Worm (Caenorhabditis elegans) whole organism, L1 larva: ENCODE results near the gene D2045.9.
A peak's percentile ranks its signal among the peaks of the same experiment; 100 is the strongest.

Experiments
- C04F5.9 ChIP-seq: sonication (generic microtip); optimal IDR thresholded peaks from 2 replicates; lab custom pipeline; 2016; ENCODE audit warnings: missing genetic modification characterization, missing compliant biosample characterization
- Y116A8C.19 ChIP-seq: sonication (generic microtip); optimal IDR thresholded peaks from 2 replicates; lab custom pipeline; 2016; ENCODE audit warnings: missing compliant biosample characterization, missing genetic modification characterization, borderline replicate concordance
- alr-1 ChIP-seq: fragments of 200-800 bp; sonication (Bioruptor generic); optimal IDR thresholded peaks from 2 replicates; lab custom pipeline; 2018; ENCODE audit warnings: borderline replicate concordance, mild to moderate bottlenecking, missing genetic modification characterization, missing compliant biosample characterization
- aly-2 ChIP-seq: fragments of 150-350 bp; optimal IDR thresholded peaks from 2 replicates; lab custom pipeline; 2014; ENCODE audit warnings: missing biosample characterization, missing genetic modification characterization
- ama-1 ChIP-seq: fragments of 150-350 bp; optimal IDR thresholded peaks from 2 replicates; lab custom pipeline; 2014
- blmp-1 ChIP-seq: fragments of 150-350 bp; optimal IDR thresholded peaks from 2 replicates; lab custom pipeline; 2014; ENCODE audit warnings: missing biosample characterization, missing genetic modification characterization
- ceh-63 ChIP-seq: fragments of 200-800 bp; sonication (Bioruptor generic); optimal IDR thresholded peaks from 2 replicates; lab custom pipeline; 2018; ENCODE audit warnings: mild to moderate bottlenecking, missing genetic modification characterization, missing compliant biosample characterization
- ceh-88 ChIP-seq: fragments of 200-800 bp; sonication (Bioruptor generic); IDR thresholded peaks from 2 replicates; pipeline ENCODE4 v1.3.6; 2022; ENCODE audit warnings: missing genetic modification characterization, missing compliant biosample characterization
- dpl-1 ChIP-seq, 3 experiments: fragments of 150-350 bp in 2 of 3; sonication (generic microtip) in 1 of 3; optimal IDR thresholded peaks; 2 replicates each; lab custom pipeline; 2014 to 2017; ENCODE audit warnings: missing biosample characterization in 3 of 3, missing genetic modification characterization in 3 of 3, missing genetic modification reagents in 3 of 3
- efl-1 ChIP-seq, 4 experiments: fragments of 150-350 bp; optimal IDR thresholded peaks in 3 of 4; peaks in 1 of 4; 1 replicate in 1 of 4; 2 replicates in 3 of 4; lab custom pipeline; 2014; ENCODE audit warnings: missing biosample characterization in 2 of 4, missing genetic modification characterization in 2 of 4, missing genetic modification reagents in 2 of 4
- egl-27 ChIP-seq, 2 experiments: fragments of 150-350 bp in 1 of 2; sonication (generic microtip); optimal IDR thresholded peaks; 3 replicates each; lab custom pipeline; 2017 to 2018; ENCODE audit warnings: missing biosample characterization in 2 of 2, missing genetic modification characterization in 2 of 2, missing genetic modification reagents in 2 of 2
- elt-2 ChIP-seq: sonication (generic microtip); optimal IDR thresholded peaks from 2 replicates; lab custom pipeline; 2016; ENCODE audit warnings: missing genetic modification characterization, mild to moderate bottlenecking, inconsistent platforms, missing compliant biosample characterization, missing genetic modification reagents
- fkh-10 ChIP-seq: sonication (generic microtip); optimal IDR thresholded peaks from 2 replicates; lab custom pipeline; 2017; ENCODE audit warnings: missing biosample characterization, missing genetic modification reagents, missing genetic modification characterization
- fkh-8 ChIP-seq: sonication (generic microtip); optimal IDR thresholded peaks from 2 replicates; lab custom pipeline; 2016; ENCODE audit warnings: mild to moderate bottlenecking, missing genetic modification characterization, missing compliant biosample characterization
- hlh-17 ChIP-seq: fragments of 200-800 bp; sonication (Bioruptor generic); optimal IDR thresholded peaks from 2 replicates; lab custom pipeline; 2018; ENCODE audit warnings: missing genetic modification characterization, mild to moderate bottlenecking, missing compliant biosample characterization, moderate library complexity, borderline replicate concordance
- hlh-4 ChIP-seq: sonication (generic microtip); optimal IDR thresholded peaks from 2 replicates; lab custom pipeline; 2016; ENCODE audit warnings: mild to moderate bottlenecking, missing genetic modification characterization, missing compliant biosample characterization
- isw-1 ChIP-seq: fragments of 200-800 bp; sonication (Bioruptor generic); IDR thresholded peaks from 2 replicates; pipeline ENCODE4 v1.3.6; 2022; ENCODE audit warnings: missing genetic modification characterization, missing compliant biosample characterization
- jun-1 ChIP-seq: fragments of 150-350 bp; optimal IDR thresholded peaks from 2 replicates; lab custom pipeline; 2014; ENCODE audit warnings: missing biosample characterization, missing genetic modification reagents, missing genetic modification characterization
- lin-13 ChIP-seq: fragments of 150-350 bp; optimal IDR thresholded peaks from 2 replicates; lab custom pipeline; 2014; ENCODE audit warnings: missing biosample characterization, missing genetic modification reagents, missing genetic modification characterization
- lin-14 ChIP-seq: fragments of 200-800 bp; sonication (Bioruptor generic); optimal IDR thresholded peaks from 2 replicates; lab custom pipeline; 2018; ENCODE audit warnings: mild to moderate bottlenecking, missing genetic modification characterization, moderate library complexity, missing compliant biosample characterization
- lin-39 ChIP-seq: fragments of 150-350 bp; optimal IDR thresholded peaks from 2 replicates; lab custom pipeline; 2014; ENCODE audit warnings: missing biosample characterization, missing genetic modification reagents, missing genetic modification characterization
- lir-3 ChIP-seq: sonication (generic microtip); optimal IDR thresholded peaks from 2 replicates; lab custom pipeline; 2016; ENCODE audit warnings: mild to moderate bottlenecking, missing genetic modification characterization, moderate library complexity, missing compliant biosample characterization; ENCODE audit not compliant: poor library complexity
- lsy-2 ChIP-seq, 2 experiments: fragments of 150-350 bp; optimal IDR thresholded peaks; 2 replicates each; lab custom pipeline; 2014; ENCODE audit warnings: missing biosample characterization in 2 of 2, missing genetic modification characterization in 2 of 2
- mab-9 ChIP-seq: fragments of 200-800 bp; sonication (Bioruptor generic); IDR thresholded peaks from 2 replicates; pipeline ENCODE4 v1.3.6; 2022; ENCODE audit warnings: missing genetic modification reagents, missing genetic modification characterization, missing compliant biosample characterization
- mdl-1 ChIP-seq, 2 experiments: fragments of 150-350 bp; optimal IDR thresholded peaks; 2 replicates each; lab custom pipeline; 2014 to 2017; ENCODE audit warnings: missing biosample characterization in 2 of 2, missing genetic modification characterization in 2 of 2, inconsistent platforms in 1 of 2
- nhr-12 ChIP-seq: sonication (generic microtip); optimal IDR thresholded peaks from 2 replicates; lab custom pipeline; 2017; ENCODE audit warnings: missing biosample characterization, missing genetic modification characterization
- nhr-237 ChIP-seq: fragments of 150-350 bp; optimal IDR thresholded peaks from 2 replicates; lab custom pipeline; 2014; ENCODE audit warnings: missing biosample characterization, missing genetic modification characterization
- nhr-28 ChIP-seq: fragments of 150-350 bp; optimal IDR thresholded peaks from 2 replicates; lab custom pipeline; 2014; ENCODE audit warnings: missing biosample characterization, missing genetic modification characterization
- nhr-76 ChIP-seq: sonication (generic microtip); optimal IDR thresholded peaks from 2 replicates; lab custom pipeline; 2017; ENCODE audit warnings: missing biosample characterization, missing genetic modification characterization
- nhr-77 ChIP-seq: fragments of 150-350 bp; optimal IDR thresholded peaks from 2 replicates; lab custom pipeline; 2014; ENCODE audit warnings: missing biosample characterization, missing genetic modification characterization
- nhr-84 ChIP-seq: sonication (generic microtip); optimal IDR thresholded peaks from 2 replicates; lab custom pipeline; 2017; ENCODE audit warnings: missing biosample characterization, missing genetic modification characterization
- nhr-85 ChIP-seq: sonication (generic microtip); peaks from one replicate; lab custom pipeline; 2016; ENCODE audit warnings: missing genetic modification characterization, inconsistent platforms, missing compliant biosample characterization
- pag-3 ChIP-seq: sonication (generic microtip); optimal IDR thresholded peaks from 2 replicates; lab custom pipeline; 2017; ENCODE audit warnings: missing genetic modification characterization, mild to moderate bottlenecking, missing compliant biosample characterization, antibody characterized with exemption, borderline replicate concordance; ENCODE audit not compliant: insufficient read depth
- pax-3 ChIP-seq: fragments of 200-800 bp; sonication (Bioruptor generic); optimal IDR thresholded peaks from 2 replicates; lab custom pipeline; 2018; ENCODE audit warnings: mild to moderate bottlenecking, missing genetic modification characterization, moderate library complexity, missing compliant biosample characterization
- snpc-4 ChIP-seq: fragments of 150-350 bp; optimal IDR thresholded peaks from 2 replicates; lab custom pipeline; 2014; ENCODE audit warnings: missing biosample characterization, missing genetic modification characterization
- snu-23 ChIP-seq: sonication (generic microtip); optimal IDR thresholded peaks from 2 replicates; lab custom pipeline; 2016; ENCODE audit warnings: missing genetic modification characterization, missing compliant biosample characterization
- sptf-1 ChIP-seq: fragments of 150-350 bp; optimal IDR thresholded peaks from 2 replicates; lab custom pipeline; 2014; ENCODE audit warnings: missing biosample characterization, missing genetic modification characterization
- sup-37 ChIP-seq: fragments of 200-800 bp; sonication (Bioruptor generic); optimal IDR thresholded peaks from 2 replicates; lab custom pipeline; 2018; ENCODE audit warnings: mild to moderate bottlenecking, missing genetic modification characterization, missing compliant biosample characterization
- swsn-7 ChIP-seq: sonication (generic microtip); optimal IDR thresholded peaks from 2 replicates; lab custom pipeline; 2016; ENCODE audit warnings: missing genetic modification characterization, missing compliant biosample characterization
- unc-62 ChIP-seq: fragments of 150-350 bp; optimal IDR thresholded peaks from 2 replicates; lab custom pipeline; 2014; ENCODE audit warnings: missing biosample characterization, missing genetic modification reagents, missing genetic modification characterization
- unc-98 ChIP-seq: fragments of 200-800 bp; sonication (Bioruptor generic); IDR thresholded peaks from 2 replicates; pipeline ENCODE4 v1.3.6; 2022; ENCODE audit warnings: missing genetic modification characterization, missing compliant biosample characterization
- ztf-11 ChIP-seq, 2 experiments: sonication (generic microtip); optimal IDR thresholded peaks; 2 replicates each; lab custom pipeline; 2016 to 2017; ENCODE audit warnings: missing genetic modification characterization in 2 of 2, missing biosample characterization in 1 of 2, missing compliant biosample characterization in 1 of 2
- ztf-4 ChIP-seq: fragments of 150-350 bp; optimal IDR thresholded peaks from 2 replicates; lab custom pipeline; 2014; ENCODE audit warnings: missing biosample characterization, missing genetic modification characterization

The D2045.9 gene

DNA sequence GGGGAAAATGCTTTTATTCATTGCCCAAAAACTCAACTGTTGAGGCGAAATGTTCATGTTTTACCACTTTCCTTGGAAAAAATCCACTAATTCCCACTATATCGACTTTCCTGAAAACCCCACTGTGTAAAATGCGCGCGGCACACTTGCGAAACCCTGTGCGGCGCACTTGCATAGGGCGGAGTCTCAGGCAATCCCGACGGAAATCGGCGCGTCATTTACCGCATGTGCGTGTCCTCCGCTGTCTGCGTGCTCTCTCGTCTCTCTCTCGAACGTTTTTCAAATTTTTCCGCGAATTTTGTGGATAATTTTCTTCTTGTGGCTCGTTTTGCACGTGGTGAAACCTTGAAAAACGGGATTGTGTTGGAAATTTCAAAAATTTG lies 13.9 kb upstream of the D2045.9 start, which contains the start of gene atx-2 (continued):
- peak; percentile 63 to 69 (median 68) for TF ChIP-seq dpl-1 (GFP tag; optimal IDR thresholded peaks at IDR 0.05; lab: Kevin White, UChicago)
- peak in 1 of 2 experiments; percentile 73 for TF ChIP-seq ztf-11 (tag; optimal IDR thresholded peaks at IDR 0.05; lab: Kevin White, UChicago)
- TF ChIP-seq lin-13 (GFP tag; lab: Kevin White, UChicago): peak; percentile 75
- peak in 1 of 2 experiments; percentile 41 for TF ChIP-seq mdl-1 (tag; optimal IDR thresholded peaks at IDR 0.05; lab: Kevin White, UChicago)
- no peak for TF ChIP-seq nhr-12 (tag; lab: Kevin White, UChicago)
- TF ChIP-seq ceh-88 (GFP tag; lab: Robert Waterston, UW): peak; percentile 6; the same call in 1 of the 2 replicates
- peak; percentile 65 for TF ChIP-seq ztf-4 (tag; lab: Kevin White, UChicago)
- no peak for TF ChIP-seq sptf-1 (tag; lab: Kevin White, UChicago)
- TF ChIP-seq unc-98 (GFP tag; lab: Robert Waterston, UW): peak; percentile 60; the same call in 1 of the 2 replicates
- TF ChIP-seq nhr-237 (tag; lab: Kevin White, UChicago): no peak
- TF ChIP-seq Y116A8C.19 (tag; lab: Kevin White, UChicago): no peak
- TF ChIP-seq snpc-4 (tag; lab: Kevin White, UChicago): peak; percentile 69
- TF ChIP-seq nhr-84 (tag; lab: Kevin White, UChicago): no peak
- peak; percentile 76 for TF ChIP-seq lir-3 (tag; lab: Kevin White, UChicago)
- TF ChIP-seq nhr-76: peak; percentile 44
- TF ChIP-seq nhr-85: peak; percentile 77
- no peak for TF ChIP-seq alr-1 (tag; lab: Kevin White, UChicago)
- TF ChIP-seq ceh-63: no peak
- TF ChIP-seq elt-2: no peak
- TF ChIP-seq aly-2 (tag; lab: Kevin White, UChicago): no peak
- peak; percentile 76 for TF ChIP-seq fkh-10 (GFP tag; lab: Kevin White, UChicago)
- no peak for TF ChIP-seq hlh-17 (GFP tag; lab: Kevin White, UChicago)
- TF ChIP-seq mab-9 (GFP tag; lab: Robert Waterston, UW): peak; percentile 77
- peak; percentile 81 for TF ChIP-seq snu-23 (GFP tag; lab: Kevin White, UChicago)
- TF ChIP-seq sup-37 (GFP tag; lab: Kevin White, UChicago): no peak
- TF ChIP-seq egl-27 (tag; optimal IDR thresholded peaks at IDR 0.05; lab: Kevin White, UChicago): no peak
- TF ChIP-seq isw-1: peak; percentile 65
- TF ChIP-seq pag-3 (tag; lab: Kevin White, UChicago): no peak
- TF ChIP-seq lin-14: peak; percentile 79
- TF ChIP-seq unc-62: no peak
- TF ChIP-seq nhr-28: no peak
- TF ChIP-seq ama-1 (lab: Kevin White, UChicago): no peak
- TF ChIP-seq swsn-7 (tag; lab: Kevin White, UChicago): peak; percentile 81
- TF ChIP-seq hlh-4 (tag; lab: Kevin White, UChicago): no peak
- peak; percentile 81 for TF ChIP-seq fkh-8
- peak; percentile 48 to 77 for TF ChIP-seq lsy-2 (tag; optimal IDR thresholded peaks at IDR 0.05; lab: Kevin White, UChicago)
- TF ChIP-seq lin-39 (tag; lab: Kevin White, UChicago): peak; percentile 19
- TF ChIP-seq nhr-77 (tag; lab: Kevin White, UChicago): no peak
- peak; percentile 11 for TF ChIP-seq C04F5.9
- TF ChIP-seq pax-3 (tag; lab: Kevin White, UChicago): no peak
- TF ChIP-seq, all 84 proteins: peak for 53

DNA sequence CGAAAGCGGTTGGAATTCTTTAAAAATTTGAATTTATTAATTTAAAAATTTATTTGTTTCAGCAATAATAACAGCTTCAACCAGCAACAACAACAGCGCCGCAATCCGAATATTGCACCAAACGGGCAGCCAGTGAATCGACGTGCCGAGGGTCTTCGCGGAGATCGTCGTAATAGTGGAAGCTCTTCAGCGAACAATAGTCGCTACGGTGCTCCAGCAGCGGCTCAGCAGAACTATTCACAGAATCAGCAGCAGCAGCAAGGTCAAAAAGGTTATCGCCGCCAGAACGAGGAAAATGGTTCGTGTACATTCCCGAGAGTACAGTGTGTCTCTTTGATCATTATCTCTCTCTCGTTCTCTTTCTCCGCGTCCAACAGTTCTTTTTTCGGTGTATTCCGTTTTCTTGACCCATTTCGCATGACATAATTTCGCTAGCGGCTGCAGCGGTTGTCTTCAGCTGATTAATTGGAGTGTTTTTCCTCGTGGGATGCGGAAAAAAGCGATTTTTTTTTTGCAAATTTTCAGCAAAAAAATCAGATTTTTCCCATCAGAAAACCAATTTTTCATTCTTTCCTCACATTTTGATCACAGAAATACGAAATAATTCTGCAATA lies 12.0 kb upstream of the D2045.9 start:
- TF ChIP-seq blmp-1 (tag; lab: Kevin White, UChicago): peak; percentile 71
- TF ChIP-seq efl-1 (optimal IDR thresholded peaks at IDR 0.05; lab: Kevin White, UChicago): no peak
- TF ChIP-seq efl-1 (GFP tag; optimal IDR thresholded peaks at IDR 0.05 in 1 of 2; lab: Kevin White, UChicago): peak in 1 of 2 experiments; percentile 68
- TF ChIP-seq jun-1 (tag; lab: Kevin White, UChicago): no peak
